Fruit fly (Drosophila melanogaster) whole organism, adult: Measurements from ENCODE around the gene CG31077.

ENCODE experiments used
- CG12768 ChIP-seq: fragments of 200-800 bp; sonication (Bioruptor generic); optimal IDR thresholded peaks from 2 replicates; lab custom pipeline; 2017; ENCODE audit warnings: missing biosample characterization, missing genetic modification characterization, mild to moderate bottlenecking, moderate library complexity, missing genetic modification reagents
- CG1620 ChIP-seq: fragments of 200-800 bp; sonication (Bioruptor generic); optimal IDR thresholded peaks from 2 replicates; lab custom pipeline; 2016; ENCODE audit warnings: missing biosample characterization, missing genetic modification characterization
- CG33017 ChIP-seq: fragments of 200-800 bp; sonication (Bioruptor generic); optimal IDR thresholded peaks from 2 replicates; lab custom pipeline; 2018; ENCODE audit warnings: missing biosample characterization, mild to moderate bottlenecking, missing genetic modification characterization, moderate library complexity
- CG5204 ChIP-seq: fragments of 200-800 bp; sonication (Bioruptor generic); optimal IDR thresholded peaks from 2 replicates; lab custom pipeline; 2016; ENCODE audit warnings: missing biosample characterization, missing genetic modification characterization
- CG7101 ChIP-seq: fragments of 200-800 bp; sonication (Bioruptor generic); optimal IDR thresholded peaks from 2 replicates; lab custom pipeline; 2018; ENCODE audit warnings: missing biosample characterization, mild to moderate bottlenecking, missing genetic modification characterization, moderate library complexity
- Crg-1 ChIP-seq: fragments of 200-800 bp; sonication (Bioruptor generic); optimal IDR thresholded peaks from 2 replicates; lab custom pipeline; 2016; ENCODE audit warnings: missing biosample characterization, missing genetic modification characterization
- Hr96 ChIP-seq: fragments of 200-800 bp; sonication (Bioruptor generic); optimal IDR thresholded peaks from 2 replicates; lab custom pipeline; 2016; ENCODE audit warnings: missing biosample characterization, missing genetic modification characterization
- bab1 ChIP-seq: fragments of 200-800 bp; sonication (Bioruptor generic); optimal IDR thresholded peaks from 3 replicates; lab custom pipeline; 2019; ENCODE audit warnings: missing biosample characterization, mild to moderate bottlenecking, missing genetic modification characterization, moderate library complexity
- cnc ChIP-seq, 2 experiments: fragments of >200 bp; optimal IDR thresholded peaks; 2 replicates each; lab custom pipeline; 2017
- kay ChIP-seq: fragments of 200-800 bp; sonication (Bioruptor generic); peaks from one replicate; lab custom pipeline; 2016; ENCODE audit warnings: missing biosample characterization, missing genetic modification characterization, borderline replicate concordance
- pad ChIP-seq: fragments of 200-800 bp; sonication (Bioruptor generic); optimal IDR thresholded peaks from 3 replicates; lab custom pipeline; 2017; ENCODE audit warnings: missing biosample characterization, missing genetic modification characterization, mild to moderate bottlenecking, moderate library complexity, missing genetic modification reagents
- tj ChIP-seq: fragments of 200-800 bp; sonication (Bioruptor generic); optimal IDR thresholded peaks from 3 replicates; lab custom pipeline; 2017; ENCODE audit warnings: missing biosample characterization, mild to moderate bottlenecking, missing genetic modification characterization, moderate library complexity
- toe ChIP-seq: fragments of 200-800 bp; sonication (Bioruptor generic); optimal IDR thresholded peaks from 2 replicates; lab custom pipeline; 2016; ENCODE audit warnings: missing biosample characterization, missing genetic modification characterization

DNA sequence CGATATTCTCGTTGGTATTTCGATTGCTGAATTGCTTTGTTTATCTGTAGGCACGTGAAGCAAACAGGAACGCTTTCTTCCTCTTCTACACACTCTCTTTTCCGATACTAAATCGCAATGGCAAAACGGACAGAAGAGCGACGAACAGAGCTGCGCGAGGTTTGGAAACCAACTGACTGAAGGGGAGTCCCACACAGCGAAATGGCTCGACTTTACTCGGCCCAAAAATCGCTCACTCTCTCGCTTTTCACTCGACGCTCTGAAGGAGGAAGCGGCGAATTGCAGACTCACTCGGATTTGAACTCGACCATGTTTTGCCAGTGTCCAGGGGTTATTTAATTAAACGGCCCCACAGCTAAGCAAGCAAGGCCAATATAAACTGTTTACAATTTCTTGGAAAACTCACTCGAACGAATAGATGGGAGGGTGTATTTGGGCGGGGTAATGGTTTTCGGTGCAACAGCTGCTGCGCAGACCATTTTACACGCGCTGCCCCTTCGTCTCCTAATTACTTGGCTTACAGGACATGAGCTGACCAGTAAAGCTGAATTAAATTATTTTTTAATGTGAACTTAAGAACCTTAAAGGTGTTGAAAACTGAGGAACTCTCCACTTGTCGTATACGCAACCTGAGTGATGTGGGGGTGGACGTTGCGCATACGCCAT is 41.1 kb upstream of the CG31077 start, which contains the start of gene CG6330:
- TF ChIP-seq CG12768 (no peak), Crg-1 (GFP tag; lab: Kevin White, UChicago) (no peak), CG7101 (tag; lab: Kevin White, UChicago) (no peak), pad (GFP tag; lab: Kevin White, UChicago) (no peak), CG5204 (no peak), Hr96 (GFP tag; lab: Kevin White, UChicago) (no peak), toe (GFP tag; lab: Kevin White, UChicago) (no peak), kay (GFP tag; lab: Kevin White, UChicago) (no peak), CG1620 (GFP tag; lab: Kevin White, UChicago) (no peak), cnc (optimal IDR thresholded peaks at IDR 0.05; lab: Kevin White, UChicago) (no peak), CG33017 (tag; lab: Kevin White, UChicago) (no peak), bab1 (GFP tag; lab: Kevin White, UChicago) (no peak), tj (GFP tag; lab: Kevin White, UChicago) (no peak)
